Worm (Caenorhabditis elegans) whole organism, L4 larva: Measurements from ENCODE around the gene pqn-74.

Experiments used
- aha-1 ChIP-seq: fragments of 150-350 bp; peaks from one replicate; lab custom pipeline; 2014; ENCODE audit warnings: missing biosample characterization, missing genetic modification characterization
- ceh-28 ChIP-seq: fragments of 150-350 bp; optimal IDR thresholded peaks from 2 replicates; lab custom pipeline; 2014; ENCODE audit warnings: missing biosample characterization, missing genetic modification reagents, missing genetic modification characterization
- mxl-2 ChIP-seq: fragments of 200-800 bp; sonication (Bioruptor generic); conservative IDR thresholded peaks from 2 replicates; pipeline ENCODE4 v1.3.6; 2022; ENCODE audit warnings: missing genetic modification reagents, missing genetic modification characterization, missing compliant biosample characterization
- nhr-11 ChIP-seq: fragments of 150-350 bp; optimal IDR thresholded peaks from 2 replicates; lab custom pipeline; 2014; ENCODE audit warnings: missing biosample characterization, missing genetic modification characterization
- zfp-3 ChIP-seq: fragments of 200-800 bp; sonication (Bioruptor generic); conservative IDR thresholded peaks from 2 replicates; pipeline ENCODE4 v1.3.6; 2022; ENCODE audit warnings: missing genetic modification reagents, missing genetic modification characterization, missing compliant biosample characterization

ce11 chrIV:13300591-13300990 lies 30.6 kb downstream of the pqn-74 start, which contains the start of gene csn-6:
- TF ChIP-seq mxl-2 (GFP tag; lab: Robert Waterston, UW) (no peak), zfp-3 (no peak), aha-1 (tag; lab: Kevin White, UChicago) (peak; percentile 73), ceh-28 (tag; lab: Kevin White, UChicago) (no peak), nhr-11 (tag; lab: Kevin White, UChicago) (no peak)
